Fruit fly (Drosophila melanogaster) whole organism, prepupa: ENCODE data around the gene CG43880.

Experiments used
- CG10631 ChIP-seq: fragments of 200-800 bp; sonication (Bioruptor generic); optimal IDR thresholded peaks from 2 replicates; lab custom pipeline; 2016; ENCODE audit warnings: missing biosample characterization, missing genetic modification characterization
- CG3919 ChIP-seq: fragments of 200-800 bp; sonication (Bioruptor generic); optimal IDR thresholded peaks from 3 replicates; lab custom pipeline; 2016; ENCODE audit warnings: missing biosample characterization, missing genetic modification characterization
- CG8319 ChIP-seq: fragments of 200-800 bp; sonication (Bioruptor generic); optimal IDR thresholded peaks from 3 replicates; lab custom pipeline; 2016; ENCODE audit warnings: missing biosample characterization, missing genetic modification characterization
- net ChIP-seq: fragments of 200-800 bp; sonication (Bioruptor generic); optimal IDR thresholded peaks from 3 replicates; lab custom pipeline; 2016; ENCODE audit warnings: missing biosample characterization, missing genetic modification characterization

- TF ChIP-seq CG10631 (GFP tag; lab: Kevin White, UChicago) = no peak
- no peak for TF ChIP-seq CG8319 (GFP tag; lab: Kevin White, UChicago)
- TF ChIP-seq CG3919 (GFP tag; lab: Kevin White, UChicago) = no peak
- TF ChIP-seq net (GFP tag; lab: Kevin White, UChicago) = no peak
Measured at dm6 chr3L:7909695-7910463, 36.2 kb downstream of the CG43880 start.
